Worm (Caenorhabditis elegans) whole organism, L1 larva: ENCODE data around the gene Y55B1BL.2.
A peak's percentile ranks its signal among the peaks of the same experiment; 100 is the strongest.

Experiments
- C16A3.4 ChIP-seq: fragments of 150-350 bp; optimal IDR thresholded peaks from 2 replicates; lab custom pipeline; 2014; ENCODE audit warnings: missing biosample characterization, missing genetic modification characterization
- F16B12.6 ChIP-seq: fragments of 150-350 bp; optimal IDR thresholded peaks from 2 replicates; lab custom pipeline; 2014; ENCODE audit warnings: missing biosample characterization, missing genetic modification characterization
- aha-1 ChIP-seq: fragments of 150-350 bp; optimal IDR thresholded peaks from 2 replicates; lab custom pipeline; 2014; ENCODE audit warnings: missing biosample characterization, missing genetic modification characterization
- alr-1 ChIP-seq: fragments of 200-800 bp; sonication (Bioruptor generic); optimal IDR thresholded peaks from 2 replicates; lab custom pipeline; 2018; ENCODE audit warnings: borderline replicate concordance, mild to moderate bottlenecking, missing genetic modification characterization, missing compliant biosample characterization
- aly-2 ChIP-seq: fragments of 150-350 bp; optimal IDR thresholded peaks from 2 replicates; lab custom pipeline; 2014; ENCODE audit warnings: missing biosample characterization, missing genetic modification characterization
- blmp-1 ChIP-seq: fragments of 150-350 bp; optimal IDR thresholded peaks from 2 replicates; lab custom pipeline; 2014; ENCODE audit warnings: missing biosample characterization, missing genetic modification characterization
- ceh-8 ChIP-seq: fragments of 200-800 bp; sonication (Bioruptor generic); optimal IDR thresholded peaks from 2 replicates; lab custom pipeline; 2018; ENCODE audit warnings: mild to moderate bottlenecking, missing genetic modification characterization, moderate library complexity, missing compliant biosample characterization
- ceh-88 ChIP-seq: fragments of 200-800 bp; sonication (Bioruptor generic); IDR thresholded peaks from 2 replicates; pipeline ENCODE4 v1.3.6; 2022; ENCODE audit warnings: missing genetic modification characterization, missing compliant biosample characterization
- dpl-1 ChIP-seq, 3 experiments: fragments of 150-350 bp in 2 of 3; sonication (generic microtip) in 1 of 3; optimal IDR thresholded peaks; 2 replicates each; lab custom pipeline; 2014 to 2017; ENCODE audit warnings: missing biosample characterization in 3 of 3, missing genetic modification characterization in 3 of 3, missing genetic modification reagents in 3 of 3
- efl-1 ChIP-seq, 4 experiments: fragments of 150-350 bp; optimal IDR thresholded peaks in 3 of 4; peaks in 1 of 4; 1 replicate in 1 of 4; 2 replicates in 3 of 4; lab custom pipeline; 2014; ENCODE audit warnings: missing biosample characterization in 2 of 4, missing genetic modification characterization in 2 of 4, missing genetic modification reagents in 2 of 4
- efl-3 ChIP-seq: fragments of 200-800 bp; sonication (Bioruptor generic); optimal IDR thresholded peaks from 2 replicates; lab custom pipeline; 2018; ENCODE audit warnings: mild to moderate bottlenecking, missing genetic modification characterization, missing compliant biosample characterization
- egl-13 ChIP-seq: sonication (generic microtip); optimal IDR thresholded peaks from 2 replicates; lab custom pipeline; 2016; ENCODE audit warnings: missing genotype, missing genetic modification reagents, missing genetic modification characterization, missing compliant biosample characterization
- elt-2 ChIP-seq: sonication (generic microtip); optimal IDR thresholded peaks from 2 replicates; lab custom pipeline; 2016; ENCODE audit warnings: missing genetic modification characterization, mild to moderate bottlenecking, inconsistent platforms, missing compliant biosample characterization, missing genetic modification reagents
- elt-3 ChIP-seq, 6 experiments: fragments of 150-350 bp in 1 of 6; sonication (generic microtip); optimal IDR thresholded peaks; 2 replicates each; lab custom pipeline; 2017 to 2018; ENCODE audit warnings: missing biosample characterization in 6 of 6, missing genetic modification characterization in 6 of 6, inconsistent platforms in 1 of 6
- ets-5 ChIP-seq: fragments of 200-800 bp; sonication (Bioruptor generic); IDR thresholded peaks from 2 replicates; pipeline ENCODE4 v1.3.6; 2022; ENCODE audit warnings: missing genetic modification characterization, missing compliant biosample characterization
- grh-1 ChIP-seq: fragments of 200-800 bp; sonication (Bioruptor generic); IDR thresholded peaks from 2 replicates; pipeline ENCODE4 v1.3.6; 2022; ENCODE audit warnings: missing genetic modification reagents, missing genetic modification characterization, missing compliant biosample characterization
- hpl-2 ChIP-seq: fragments of 150-350 bp; optimal IDR thresholded peaks from 2 replicates; lab custom pipeline; 2014; ENCODE audit warnings: missing biosample characterization, missing genetic modification reagents, missing genetic modification characterization
- irx-1 ChIP-seq: sonication (generic microtip); optimal IDR thresholded peaks from 2 replicates; lab custom pipeline; 2016; ENCODE audit warnings: missing genetic modification characterization, missing compliant biosample characterization
- lin-35 ChIP-seq, 2 experiments: fragments of 150-350 bp; optimal IDR thresholded peaks; 2 replicates each; lab custom pipeline; 2014; ENCODE audit warnings: missing biosample characterization in 2 of 2, missing genetic modification characterization in 2 of 2, missing genetic modification reagents in 2 of 2
- lin-39 ChIP-seq: fragments of 150-350 bp; optimal IDR thresholded peaks from 2 replicates; lab custom pipeline; 2014; ENCODE audit warnings: missing biosample characterization, missing genetic modification reagents, missing genetic modification characterization
- lsy-2 ChIP-seq, 2 experiments: fragments of 150-350 bp; optimal IDR thresholded peaks; 2 replicates each; lab custom pipeline; 2014; ENCODE audit warnings: missing biosample characterization in 2 of 2, missing genetic modification characterization in 2 of 2
- mab-9 ChIP-seq: fragments of 200-800 bp; sonication (Bioruptor generic); IDR thresholded peaks from 2 replicates; pipeline ENCODE4 v1.3.6; 2022; ENCODE audit warnings: missing genetic modification reagents, missing genetic modification characterization, missing compliant biosample characterization
- mdl-1 ChIP-seq, 2 experiments: fragments of 150-350 bp; optimal IDR thresholded peaks; 2 replicates each; lab custom pipeline; 2014 to 2017; ENCODE audit warnings: missing biosample characterization in 2 of 2, missing genetic modification characterization in 2 of 2, inconsistent platforms in 1 of 2
- mef-2 ChIP-seq: fragments of 150-350 bp; optimal IDR thresholded peaks from 2 replicates; lab custom pipeline; 2014; ENCODE audit warnings: missing biosample characterization, missing genetic modification characterization
- nhr-19 ChIP-seq: fragments of 200-800 bp; sonication (Bioruptor generic); conservative IDR thresholded peaks from 2 replicates; pipeline ENCODE4 v1.3.6; 2022; ENCODE audit warnings: missing genetic modification characterization, missing compliant biosample characterization
- nhr-20 ChIP-seq: sonication (generic microtip); optimal IDR thresholded peaks from 2 replicates; lab custom pipeline; 2016; ENCODE audit warnings: mild to moderate bottlenecking, missing genetic modification characterization, missing compliant biosample characterization
- nhr-28 ChIP-seq: fragments of 150-350 bp; optimal IDR thresholded peaks from 2 replicates; lab custom pipeline; 2014; ENCODE audit warnings: missing biosample characterization, missing genetic modification characterization
- nhr-71 ChIP-seq: sonication (generic microtip); optimal IDR thresholded peaks from 2 replicates; lab custom pipeline; 2016; ENCODE audit warnings: mild to moderate bottlenecking, missing genetic modification characterization, moderate library complexity, missing compliant biosample characterization
- nhr-77 ChIP-seq: fragments of 150-350 bp; optimal IDR thresholded peaks from 2 replicates; lab custom pipeline; 2014; ENCODE audit warnings: missing biosample characterization, missing genetic modification characterization
- skn-1 ChIP-seq: fragments of 150-350 bp; optimal IDR thresholded peaks from 2 replicates; lab custom pipeline; 2014; ENCODE audit warnings: missing biosample characterization, missing genetic modification characterization
- sox-4 ChIP-seq: sonication (generic microtip); optimal IDR thresholded peaks from 2 replicates; lab custom pipeline; 2016; ENCODE audit warnings: missing genetic modification characterization, missing compliant biosample characterization
- sptf-1 ChIP-seq: fragments of 150-350 bp; optimal IDR thresholded peaks from 2 replicates; lab custom pipeline; 2014; ENCODE audit warnings: missing biosample characterization, missing genetic modification characterization
- sup-37 ChIP-seq: fragments of 200-800 bp; sonication (Bioruptor generic); optimal IDR thresholded peaks from 2 replicates; lab custom pipeline; 2018; ENCODE audit warnings: mild to moderate bottlenecking, missing genetic modification characterization, missing compliant biosample characterization
- tbx-2 ChIP-seq: sonication (generic microtip); optimal IDR thresholded peaks from 2 replicates; lab custom pipeline; 2016; ENCODE audit warnings: missing genetic modification characterization, missing compliant biosample characterization
- unc-30 ChIP-seq: sonication (generic microtip); optimal IDR thresholded peaks from 2 replicates; lab custom pipeline; 2017; ENCODE audit warnings: missing biosample characterization, missing genetic modification characterization
- unc-98 ChIP-seq: fragments of 200-800 bp; sonication (Bioruptor generic); IDR thresholded peaks from 2 replicates; pipeline ENCODE4 v1.3.6; 2022; ENCODE audit warnings: missing genetic modification characterization, missing compliant biosample characterization
- vab-15 ChIP-seq: sonication (generic microtip); optimal IDR thresholded peaks from 2 replicates; lab custom pipeline; 2017; ENCODE audit warnings: missing genotype, mild to moderate bottlenecking, missing genetic modification characterization, missing compliant biosample characterization
- xbp-1 ChIP-seq: sonication (generic microtip); optimal IDR thresholded peaks from 2 replicates; lab custom pipeline; 2016; ENCODE audit warnings: missing genetic modification characterization, missing compliant biosample characterization
- zag-1 ChIP-seq: fragments of 150-350 bp; optimal IDR thresholded peaks from 2 replicates; lab custom pipeline; 2014; ENCODE audit warnings: missing biosample characterization, missing genetic modification characterization

Y55B1BL.2 gene

ce11 chrIII:415331-415775 lies 12.8 kb downstream of the Y55B1BL.2 start:
- TF ChIP-seq unc-98 (GFP tag; lab: Robert Waterston, UW) (peak; percentile 64), ets-5 (GFP tag; lab: Robert Waterston, UW) (peak; percentile 96; the same call in 1 of the 2 replicates), grh-1 (GFP tag; lab: Robert Waterston, UW) (peak; percentile 51; the same call in 1 of the 2 replicates), nhr-19 (GFP tag; lab: Robert Waterston, UW) (peak; percentile 57), mab-9 (peak; percentile 67; the same call in 1 of the 2 replicates)
- TF ChIP-seq, all 84 proteins: peak for 5; not testable (repeated sequence) for 79

DNA sequence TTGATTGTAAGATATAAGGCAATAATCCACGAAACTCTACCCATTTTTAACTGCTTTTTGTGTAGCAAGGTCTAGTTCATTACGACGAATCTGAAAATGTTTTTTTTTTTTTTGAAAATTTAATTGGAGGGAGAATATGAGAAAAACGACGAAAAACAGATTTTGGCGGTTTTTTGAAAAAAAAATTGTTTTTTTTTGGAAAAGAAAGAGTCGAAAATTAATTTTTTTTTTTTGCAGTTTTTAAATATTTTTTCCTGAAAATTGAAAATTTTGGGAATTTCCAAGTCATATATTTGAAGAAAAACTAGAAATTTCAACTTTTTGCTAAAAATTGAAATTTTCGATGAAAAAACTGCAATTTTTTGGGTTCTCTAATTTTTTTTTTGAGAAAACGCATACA lies 16.1 kb downstream of the Y55B1BL.2 start, which contains the start of gene stim-1:
stim-1 (minus strand) TSS at position 101 of the 400 bp plus-strand sequence.
- no peak for TF ChIP-seq sox-4 (tag; lab: Kevin White, UChicago)
- no peak for TF ChIP-seq ceh-88 (GFP tag; lab: Robert Waterston, UW)
- no peak for TF ChIP-seq nhr-71 (tag; lab: Kevin White, UChicago)
- TF ChIP-seq skn-1, result no peak

DNA sequence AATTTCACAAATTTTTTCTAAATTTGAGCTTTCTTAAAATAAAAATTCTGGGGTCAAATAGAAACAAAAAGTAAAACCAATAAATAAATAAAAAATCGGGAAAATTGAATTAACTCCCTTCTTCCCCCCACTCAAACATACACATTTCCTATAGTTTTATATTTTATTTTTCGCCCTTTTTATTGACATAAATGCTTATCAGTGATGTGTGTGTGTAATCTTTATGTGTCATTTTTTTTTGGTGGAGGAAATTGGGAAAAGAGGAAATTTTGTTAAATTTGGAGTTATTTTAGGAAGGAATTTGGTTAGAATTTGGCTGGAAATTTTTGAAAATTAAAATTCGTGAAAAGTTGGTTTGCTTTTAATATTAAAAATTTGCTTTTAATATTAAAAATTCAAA lies 20.0 kb downstream of the Y55B1BL.2 start:
- TF ChIP-seq aha-1 (no peak), vab-15 (tag; lab: Kevin White, UChicago) (no peak), nhr-28 (tag; lab: Kevin White, UChicago) (no peak), mdl-1 (tag; optimal IDR thresholded peaks at IDR 0.05; lab: Kevin White, UChicago) (no peak), sox-4 (tag; lab: Kevin White, UChicago) (no peak), blmp-1 (tag; lab: Kevin White, UChicago) (no peak), aly-2 (tag; lab: Kevin White, UChicago) (no peak), efl-1 (optimal IDR thresholded peaks at IDR 0.05; lab: Kevin White, UChicago) (no peak), efl-1 (GFP tag; optimal IDR thresholded peaks at IDR 0.05 in 1 of 2; lab: Kevin White, UChicago) (no peak), C16A3.4 (tag; lab: Kevin White, UChicago) (no peak), egl-13 (tag; lab: Kevin White, UChicago) (no peak), mab-9 (no peak), xbp-1 (tag; lab: Kevin White, UChicago) (no peak), alr-1 (tag; lab: Kevin White, UChicago) (no peak)
- TF ChIP-seq, all 84 proteins: peak for 0

ce11 chrIII:423875-424274 lies 21.3 kb downstream of the Y55B1BL.2 start:
- peak in 2 of 3 experiments; percentile 32 to 59 for TF ChIP-seq dpl-1 (GFP tag; optimal IDR thresholded peaks at IDR 0.05; lab: Kevin White, UChicago)
- TF ChIP-seq lsy-2 (tag; optimal IDR thresholded peaks at IDR 0.05; lab: Kevin White, UChicago), result peak in 1 of 2 experiments; percentile 50
- TF ChIP-seq blmp-1 (tag; lab: Kevin White, UChicago), result peak; percentile 78
- TF ChIP-seq efl-1 (optimal IDR thresholded peaks at IDR 0.05; lab: Kevin White, UChicago), result peak; percentile 12 to 31
- TF ChIP-seq efl-1 (GFP tag; optimal IDR thresholded peaks at IDR 0.05 in 1 of 2; lab: Kevin White, UChicago), result peak; percentile 38 to 85
- TF ChIP-seq C16A3.4 (tag; lab: Kevin White, UChicago), result peak; percentile 9
- no peak for TF ChIP-seq mef-2 (tag; lab: Kevin White, UChicago)
- no peak for TF ChIP-seq tbx-2 (tag; lab: Kevin White, UChicago)
- no peak for TF ChIP-seq zag-1 (tag; lab: Kevin White, UChicago)
- TF ChIP-seq lin-35 (GFP tag; optimal IDR thresholded peaks at IDR 0.05; lab: Kevin White, UChicago), result peak in 1 of 2 experiments; percentile 32

ce11 chrIII:429038-429437 lies 26.5 kb downstream of the Y55B1BL.2 start, which contains the start of gene cec-8:
cec-8 (plus strand) TSS chrIII:429338.
- no peak for TF ChIP-seq efl-1 (optimal IDR thresholded peaks at IDR 0.05; lab: Kevin White, UChicago)
- peak in 1 of 2 experiments; percentile 87 for TF ChIP-seq efl-1 (GFP tag; optimal IDR thresholded peaks at IDR 0.05 in 1 of 2; lab: Kevin White, UChicago)
- no peak for TF ChIP-seq lin-39
- TF ChIP-seq, all 84 proteins: peak for 1

DNA sequence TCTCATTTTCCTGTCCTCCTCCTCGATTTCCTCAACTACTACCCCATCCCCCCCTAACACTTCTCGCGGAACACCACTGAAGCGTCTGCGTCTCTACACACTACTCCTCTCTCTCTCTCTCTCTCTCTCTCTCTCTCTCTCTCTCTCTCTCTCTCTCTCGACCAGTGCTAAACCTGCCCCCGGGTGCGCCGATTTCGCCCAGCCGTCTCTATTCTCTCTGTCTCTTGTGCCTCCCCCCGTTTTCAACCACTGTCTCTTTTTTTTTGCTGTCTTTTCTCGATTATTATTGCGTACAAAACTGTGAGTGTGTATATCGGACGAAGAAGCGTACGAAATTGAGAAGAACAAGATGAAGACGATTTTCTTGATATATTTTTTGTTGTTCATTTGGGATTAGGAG lies 30.4 kb downstream of the Y55B1BL.2 start:
- TF ChIP-seq unc-98 (GFP tag; lab: Robert Waterston, UW), result no peak
- no peak for TF ChIP-seq elt-2 (tag; lab: Kevin White, UChicago)
- TF ChIP-seq C16A3.4 (tag; lab: Kevin White, UChicago), result peak; percentile 9
- TF ChIP-seq lsy-2 (tag; optimal IDR thresholded peaks at IDR 0.05; lab: Kevin White, UChicago), result peak; percentile 43 to 58
- TF ChIP-seq nhr-20, result peak; percentile 61
- no peak for TF ChIP-seq sup-37
- TF ChIP-seq hpl-2 (GFP tag; lab: Kevin White, UChicago), result no peak
- TF ChIP-seq efl-3 (GFP tag; lab: Kevin White, UChicago), result no peak
- peak; percentile 78 for TF ChIP-seq grh-1 (GFP tag; lab: Robert Waterston, UW)
- TF ChIP-seq vab-15 (tag; lab: Kevin White, UChicago), result no peak
- TF ChIP-seq nhr-77 (tag; lab: Kevin White, UChicago), result peak; percentile 51
- TF ChIP-seq aha-1, result no peak
- no peak for TF ChIP-seq unc-30 (tag; lab: Kevin White, UChicago)
- no peak for TF ChIP-seq ceh-88 (GFP tag; lab: Robert Waterston, UW)
- TF ChIP-seq irx-1 (tag; lab: Kevin White, UChicago), result no peak
- TF ChIP-seq ceh-8, result peak; percentile 45
- no peak for TF ChIP-seq sptf-1
- TF ChIP-seq egl-13 (tag; lab: Kevin White, UChicago), result no peak
- TF ChIP-seq F16B12.6 (tag; lab: Kevin White, UChicago), result peak; percentile 15
- no peak for TF ChIP-seq elt-3 (tag; optimal IDR thresholded peaks at IDR 0.05; lab: Kevin White, UChicago)
